Fruit fly (Drosophila melanogaster) whole organism, adult: ENCODE results near the gene CG11588.

Experiments
- CG11617 ChIP-seq: fragments of 200-800 bp; sonication (Bioruptor generic); optimal IDR thresholded peaks from 2 replicates; lab custom pipeline; 2017; ENCODE audit warnings: mild to moderate bottlenecking, missing biosample characterization, missing genetic modification reagents, missing genetic modification characterization
- CG12768 ChIP-seq: fragments of 200-800 bp; sonication (Bioruptor generic); optimal IDR thresholded peaks from 2 replicates; lab custom pipeline; 2017; ENCODE audit warnings: missing biosample characterization, missing genetic modification characterization, mild to moderate bottlenecking, moderate library complexity, missing genetic modification reagents
- Crg-1 ChIP-seq: fragments of 200-800 bp; sonication (Bioruptor generic); optimal IDR thresholded peaks from 2 replicates; lab custom pipeline; 2016; ENCODE audit warnings: missing biosample characterization, missing genetic modification characterization
- Hr96 ChIP-seq: fragments of 200-800 bp; sonication (Bioruptor generic); optimal IDR thresholded peaks from 2 replicates; lab custom pipeline; 2016; ENCODE audit warnings: missing biosample characterization, missing genetic modification characterization
- toe ChIP-seq: fragments of 200-800 bp; sonication (Bioruptor generic); optimal IDR thresholded peaks from 2 replicates; lab custom pipeline; 2016; ENCODE audit warnings: missing biosample characterization, missing genetic modification characterization

- TF ChIP-seq Hr96 (no peak), CG11617 (GFP tag; lab: Kevin White, UChicago) (no peak), CG12768 (GFP tag; lab: Kevin White, UChicago) (no peak), Crg-1 (no peak), toe (GFP tag; lab: Kevin White, UChicago) (no peak)
These were observed 40.2 kb upstream of the CG11588 start, which contains the start of gene CCDC151 for dm6 chr3L:11881084-11881483.
